Fruit fly (Drosophila melanogaster): Measurements from ENCODE around the gene Rph.

The Rph gene

DNA sequence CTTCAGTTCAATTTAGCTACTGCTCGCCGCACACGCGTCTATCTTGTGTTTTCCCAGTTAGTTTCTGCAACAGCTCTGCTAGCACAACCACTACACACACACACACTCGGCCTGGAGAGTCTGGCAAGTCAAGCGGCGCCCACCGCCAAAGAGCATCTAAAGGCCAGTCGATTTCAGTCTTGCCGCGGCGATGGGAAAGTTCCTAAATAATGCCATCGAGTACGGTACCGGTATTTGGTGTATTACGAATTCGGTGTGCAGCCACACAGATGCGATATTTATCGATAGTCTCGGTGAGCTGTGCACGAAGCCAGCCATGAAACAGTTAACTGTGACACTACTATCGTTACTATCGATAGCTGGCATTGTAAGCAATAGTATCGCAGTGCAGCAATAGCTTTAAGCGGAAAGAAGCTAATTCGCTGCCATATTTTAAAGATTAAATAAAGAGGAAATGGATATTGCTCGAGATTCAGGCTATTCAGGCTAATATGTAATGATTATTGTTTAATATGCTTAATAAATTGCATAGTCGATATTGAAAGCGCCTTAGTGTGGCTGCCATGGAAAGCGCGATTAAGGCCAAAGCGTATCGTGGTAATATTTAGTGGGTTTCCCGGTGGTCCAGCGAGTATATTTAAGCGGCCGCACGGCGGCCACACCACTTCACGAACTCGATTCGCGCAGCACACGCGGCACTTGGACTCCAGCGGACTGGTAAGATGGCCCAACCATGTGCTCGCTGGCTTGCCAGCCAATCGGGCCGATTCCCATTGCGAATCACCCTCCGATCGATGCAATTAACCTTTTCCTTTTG, 12.5 kb downstream of the Rph start, which contains the start of gene stx (continued):
- TF ChIP-seq CG14050 (GFP tag; IDR thresholded peaks at IDR 0.05) = no peak; the same call in 2 of the 3 replicates
- TF ChIP-seq Optix (GFP tag; IDR thresholded peaks at IDR 0.05) = no peak; the same call in 2 of the 3 replicates
- TF ChIP-seq Xbp1 (GFP tag; optimal IDR thresholded peaks at IDR 0.05) = no peak
- TF ChIP-seq CG7839 (tag; optimal IDR thresholded peaks at IDR 0.05) = no peak
- peak; percentile 51 for TF ChIP-seq Fer1 (GFP tag; optimal IDR thresholded peaks at IDR 0.05)
- no peak for TF ChIP-seq CG8359 (GFP tag; optimal IDR thresholded peaks at IDR 0.05; ENCODE audit: borderline replicate concordance)
- peak; percentile 44 for TF ChIP-seq Deaf1 (tag; optimal IDR thresholded peaks at IDR 0.05)
- no peak for TF ChIP-seq ftz-f1 (GFP tag; optimal IDR thresholded peaks at IDR 0.05)
- peak; percentile 48; the same call in 1 of the 2 replicates for TF ChIP-seq CG17328 (GFP tag; IDR thresholded peaks at IDR 0.05)
- peak; percentile 96 for TF ChIP-seq bbx (GFP tag; IDR thresholded peaks at IDR 0.05; ENCODE audit: partially characterized antibody)
- no peak for TF ChIP-seq crol (GFP tag; IDR thresholded peaks at IDR 0.05)
- no peak for TF ChIP-seq Mes4 (GFP tag; optimal IDR thresholded peaks at IDR 0.05)
- peak; percentile 88 for TF ChIP-seq Ets97D (GFP tag; optimal IDR thresholded peaks at IDR 0.05)
- no peak for TF ChIP-seq CG9609 (GFP tag; optimal IDR thresholded peaks at IDR 0.05)
- TF ChIP-seq D19B (GFP tag; optimal IDR thresholded peaks at IDR 0.05) = no peak
- no peak for TF ChIP-seq esg (GFP tag; conservative IDR thresholded peaks at IDR 0.05)
- TF ChIP-seq CG31388 (GFP tag; optimal IDR thresholded peaks at IDR 0.05) = no peak
- TF ChIP-seq Jarid2 (GFP tag; optimal IDR thresholded peaks at IDR 0.05) = peak; percentile 94
- TF ChIP-seq CG4424 (GFP tag; optimal IDR thresholded peaks at IDR 0.05) = no peak
- TF ChIP-seq CG14667 (GFP tag; IDR thresholded peaks at IDR 0.05) = no peak
- peak in 1 of 2 experiments; percentile 13 for TF ChIP-seq insv (GFP tag; optimal IDR thresholded peaks at IDR 0.05)
- peak; percentile 64 for TF ChIP-seq nmo (GFP tag; optimal IDR thresholded peaks at IDR 0.05)
- peak in 1 of 2 experiments; percentile 0 for TF ChIP-seq Hr51 (GFP tag; optimal IDR thresholded peaks at IDR 0.05)
- TF ChIP-seq CG12236 (GFP tag; optimal IDR thresholded peaks at IDR 0.05) = no peak
- 0 out of 2 replicates have a peak, but pooled peaks have one; percentile 38 for TF ChIP-seq bowl (GFP tag; IDR thresholded peaks at IDR 0.05)
- TF ChIP-seq da (GFP tag; optimal IDR thresholded peaks at IDR 0.05) = no peak
- TF ChIP-seq tna (GFP tag; IDR thresholded peaks at IDR 0.05; ENCODE audit: partially characterized antibody) = peak; percentile 87
- TF ChIP-seq CG10431 (GFP tag; optimal IDR thresholded peaks at IDR 0.05) = peak; percentile 28
- no peak for TF ChIP-seq slou (GFP tag; optimal IDR thresholded peaks at IDR 0.05)
- TF ChIP-seq zen (tag; optimal IDR thresholded peaks at IDR 0.05) = no peak
- peak; percentile 98 for TF ChIP-seq vnd (GFP tag; IDR thresholded peaks at IDR 0.05; ENCODE audit: partially characterized antibody)
- 0 out of 2 replicates have a peak, but pooled peaks have one; percentile 33 for TF ChIP-seq CG11696 (GFP tag; IDR thresholded peaks at IDR 0.05)
- TF ChIP-seq CoRest (tag; optimal IDR thresholded peaks at IDR 0.05) = peak; percentile 30
- no peak for TF ChIP-seq CG10274 (GFP tag; optimal IDR thresholded peaks at IDR 0.05)
- no peak for TF ChIP-seq prd (optimal IDR thresholded peaks at IDR 0.05)
- TF ChIP-seq prd (GFP tag; IDR thresholded peaks at IDR 0.05) = 0 out of 3 replicates have a peak, but pooled peaks have one; percentile 11
- TF ChIP-seq Drgx (GFP tag; IDR thresholded peaks at IDR 0.05) = peak; percentile 5; the same call in 1 of the 2 replicates
- no peak for TF ChIP-seq Pdp1 (GFP tag; optimal IDR thresholded peaks at IDR 0.05)
- 0 out of 3 replicates have a peak, but pooled peaks have one; percentile 36 for TF ChIP-seq CG6175 (GFP tag; IDR thresholded peaks at IDR 0.05)
- peak; percentile 34 for TF ChIP-seq ATbp (GFP tag; optimal IDR thresholded peaks at IDR 0.05)
- no peak for TF ChIP-seq gro (GFP tag; optimal IDR thresholded peaks at IDR 0.05)
- peak; percentile 66 for TF ChIP-seq Ets65A (GFP tag)
- TF ChIP-seq Ravus (GFP tag; IDR thresholded peaks at IDR 0.05) = no peak
- no peak for TF ChIP-seq CG18262 (tag; optimal IDR thresholded peaks at IDR 0.05)
- no peak for TF ChIP-seq fru (optimal IDR thresholded peaks at IDR 0.05)
- peak; percentile 69 for TF ChIP-seq row (GFP tag; IDR thresholded peaks at IDR 0.05)
- no peak for TF ChIP-seq eve (GFP tag; optimal IDR thresholded peaks at IDR 0.05)
- peak; percentile 32; the same call in 2 of the 3 replicates for TF ChIP-seq sr (GFP tag; IDR thresholded peaks at IDR 0.05)
- peak; percentile 27 for TF ChIP-seq CG2678 (tag; optimal IDR thresholded peaks at IDR 0.05)

All from whole organism, embryonic.